Worm (Caenorhabditis elegans) whole organism, L4 larva: Measurements from ENCODE around the gene K08D10.11.

Experiments
- D1046.2 ChIP-seq: fragments of 200-800 bp; sonication (Bioruptor generic); IDR thresholded peaks from 2 replicates; pipeline ENCODE4 v1.3.6; 2022; ENCODE audit warnings: missing genetic modification characterization, missing compliant biosample characterization
- F10B5.3 ChIP-seq: sonication (generic microtip); optimal IDR thresholded peaks from 2 replicates; lab custom pipeline; 2016; ENCODE audit warnings: mild to moderate bottlenecking, missing genetic modification characterization, missing compliant biosample characterization
- Y105C5A.15 ChIP-seq: fragments of 200-800 bp; sonication (Bioruptor generic); IDR thresholded peaks from 2 replicates; pipeline ENCODE4 v1.3.6; 2022; ENCODE audit warnings: missing genetic modification characterization, missing compliant biosample characterization
- aha-1 ChIP-seq: fragments of 150-350 bp; peaks from one replicate; lab custom pipeline; 2014; ENCODE audit warnings: missing biosample characterization, missing genetic modification characterization
- daf-16 ChIP-seq, 3 experiments: sonication (generic microtip); optimal IDR thresholded peaks; 2 replicates each; lab custom pipeline; 2016 to 2017; ENCODE audit warnings: missing genetic modification characterization in 3 of 3, missing genetic modification reagents in 3 of 3, mild to moderate bottlenecking in 2 of 3, missing compliant biosample characterization in 2 of 3, missing biosample characterization in 1 of 3, moderate library complexity in 1 of 3
- dmd-6 ChIP-seq: fragments of 200-800 bp; sonication (Bioruptor generic); IDR thresholded peaks from 2 replicates; pipeline ENCODE4 v1.3.6; 2022; ENCODE audit warnings: missing genetic modification reagents, missing genetic modification characterization, missing compliant biosample characterization
- dpl-1 ChIP-seq: fragments of 150-350 bp; optimal IDR thresholded peaks from 2 replicates; lab custom pipeline; 2014; ENCODE audit warnings: missing biosample characterization, missing genetic modification reagents, missing genetic modification characterization
- duxl-1 ChIP-seq: sonication (generic microtip); optimal IDR thresholded peaks from 2 replicates; lab custom pipeline; 2016; ENCODE audit warnings: mild to moderate bottlenecking, missing genetic modification characterization, moderate library complexity, missing compliant biosample characterization; ENCODE audit not compliant: poor library complexity
- dve-1 ChIP-seq: sonication (generic microtip); optimal IDR thresholded peaks from 2 replicates; lab custom pipeline; 2017; ENCODE audit warnings: antibody characterized with exemption, mild to moderate bottlenecking, missing genetic modification characterization, missing compliant biosample characterization; ENCODE audit not compliant: insufficient read depth
- fkh-10 ChIP-seq: fragments of 150-350 bp; optimal IDR thresholded peaks from 2 replicates; lab custom pipeline; 2014; ENCODE audit warnings: missing biosample characterization, missing genetic modification reagents, missing genetic modification characterization
- hif-1 ChIP-seq, 2 experiments: sonication (generic microtip); optimal IDR thresholded peaks; 2 replicates each; lab custom pipeline; 2016 to 2017; ENCODE audit warnings: missing compliant biosample characterization in 2 of 2, missing genetic modification characterization in 2 of 2, missing genetic modification reagents in 2 of 2, missing genotype in 2 of 2, mild to moderate bottlenecking in 1 of 2
- hlh-11 ChIP-seq: fragments of 200-800 bp; sonication (Bioruptor generic); optimal IDR thresholded peaks from 2 replicates; lab custom pipeline; 2018; ENCODE audit warnings: mild to moderate bottlenecking, missing genetic modification characterization, missing compliant biosample characterization
- hlh-30 ChIP-seq: sonication (generic microtip); optimal IDR thresholded peaks from 2 replicates; lab custom pipeline; 2017; ENCODE audit warnings: antibody characterized with exemption, mild to moderate bottlenecking, missing genetic modification characterization, missing compliant biosample characterization; ENCODE audit not compliant: insufficient read depth
- hmg-1.1 ChIP-seq: fragments of 200-800 bp; sonication (Bioruptor generic); IDR thresholded peaks from 2 replicates; pipeline ENCODE4 v1.3.6; 2022; ENCODE audit warnings: missing genetic modification reagents, missing genetic modification characterization, missing compliant biosample characterization
- jun-1 ChIP-seq: fragments of 150-350 bp; optimal IDR thresholded peaks from 2 replicates; lab custom pipeline; 2014; ENCODE audit warnings: missing biosample characterization, missing genetic modification reagents, missing genetic modification characterization
- lin-13 ChIP-seq: fragments of 150-350 bp; optimal IDR thresholded peaks from 2 replicates; lab custom pipeline; 2014; ENCODE audit warnings: missing biosample characterization, missing genetic modification reagents, missing genetic modification characterization
- lin-15B ChIP-seq: fragments of 150-350 bp; sonication (generic microtip); optimal IDR thresholded peaks from 3 replicates; lab custom pipeline; 2014; ENCODE audit warnings: missing biosample characterization, missing genetic modification characterization
- lin-38 ChIP-seq: fragments of 200-800 bp; sonication (Bioruptor generic); IDR thresholded peaks from 2 replicates; pipeline ENCODE4 v1.3.6; 2022; ENCODE audit warnings: missing genetic modification reagents, missing genetic modification characterization, missing compliant biosample characterization
- lsy-2 ChIP-seq, 2 experiments: fragments of 150-350 bp in 1 of 2; sonication (generic microtip) in 1 of 2; optimal IDR thresholded peaks; 2 replicates each; lab custom pipeline; 2014 to 2017; ENCODE audit warnings: missing biosample characterization in 2 of 2, missing genetic modification characterization in 2 of 2
- madf-5 ChIP-seq, 2 experiments: fragments of 200-800 bp; sonication (Bioruptor generic); IDR thresholded peaks; 2 replicates each; pipeline ENCODE4 v1.3.6; 2022; ENCODE audit warnings: missing compliant biosample characterization in 2 of 2, missing genetic modification characterization in 2 of 2
- madf-9 ChIP-seq: fragments of 200-800 bp; sonication (Bioruptor generic); conservative IDR thresholded peaks from 2 replicates; pipeline ENCODE4 v1.3.6; 2022; ENCODE audit warnings: missing genetic modification reagents, missing genetic modification characterization, missing compliant biosample characterization
- mdl-1 ChIP-seq, 2 experiments: fragments of 150-350 bp in 1 of 2; sonication (generic microtip) in 1 of 2; optimal IDR thresholded peaks; 2 replicates each; lab custom pipeline; 2014 to 2017; ENCODE audit warnings: missing biosample characterization in 2 of 2, missing genetic modification characterization in 2 of 2
- mdt-29 ChIP-seq: fragments of 200-800 bp; sonication (Bioruptor generic); IDR thresholded peaks from 2 replicates; pipeline ENCODE4 v1.3.6; 2022; ENCODE audit warnings: missing genetic modification reagents, missing genetic modification characterization, missing compliant biosample characterization
- mep-1 ChIP-seq: fragments of 150-350 bp; sonication (generic microtip); optimal IDR thresholded peaks from 3 replicates; lab custom pipeline; 2014; ENCODE audit warnings: missing biosample characterization, missing genetic modification characterization
- mes-2 ChIP-seq: sonication (generic microtip); optimal IDR thresholded peaks from 2 replicates; lab custom pipeline; 2016; ENCODE audit warnings: missing genotype, mild to moderate bottlenecking, missing genetic modification characterization, missing compliant biosample characterization; ENCODE audit not compliant: poor library complexity, severe bottlenecking
- mxl-3 ChIP-seq: fragments of 200-800 bp; sonication (Bioruptor generic); optimal IDR thresholded peaks from 2 replicates; lab custom pipeline; 2018; ENCODE audit warnings: mild to moderate bottlenecking, missing genetic modification characterization, missing compliant biosample characterization
- nhr-10 ChIP-seq: fragments of 150-350 bp; optimal IDR thresholded peaks from 2 replicates; lab custom pipeline; 2014; ENCODE audit warnings: missing biosample characterization, missing genetic modification characterization
- nhr-11 ChIP-seq: fragments of 150-350 bp; optimal IDR thresholded peaks from 2 replicates; lab custom pipeline; 2014; ENCODE audit warnings: missing biosample characterization, missing genetic modification characterization
- nhr-28 ChIP-seq: fragments of 150-350 bp; optimal IDR thresholded peaks from 2 replicates; lab custom pipeline; 2014; ENCODE audit warnings: missing biosample characterization, missing genetic modification characterization
- nhr-41 ChIP-seq: fragments of 200-800 bp; sonication (Bioruptor generic); IDR thresholded peaks from 2 replicates; pipeline ENCODE4 v1.3.6; 2022; ENCODE audit warnings: missing genetic modification reagents, missing genetic modification characterization, missing compliant biosample characterization
- nhr-48 ChIP-seq: sonication (generic microtip); optimal IDR thresholded peaks from 2 replicates; lab custom pipeline; 2016; ENCODE audit warnings: mild to moderate bottlenecking, missing genetic modification characterization, missing compliant biosample characterization
- nhr-6 ChIP-seq: fragments of 150-350 bp; optimal IDR thresholded peaks from 2 replicates; lab custom pipeline; 2014; ENCODE audit warnings: missing biosample characterization, missing genetic modification characterization
- nhr-76 ChIP-seq: fragments of 150-350 bp; optimal IDR thresholded peaks from 2 replicates; lab custom pipeline; 2014; ENCODE audit warnings: missing biosample characterization, missing genetic modification characterization
- nhr-77 ChIP-seq: fragments of 150-350 bp; optimal IDR thresholded peaks from 2 replicates; lab custom pipeline; 2014; ENCODE audit warnings: missing biosample characterization, missing genetic modification characterization
- pha-4 ChIP-seq, 2 experiments: fragments of 150-350 bp in 1 of 2; fragments of 200-800 bp in 1 of 2; sonication (Bioruptor generic) in 1 of 2; IDR thresholded peaks in 1 of 2; optimal IDR thresholded peaks in 1 of 2; 2 replicates each; pipeline versions ENCODE4 v1.3.6 to Lab custom; 2014 to 2022; ENCODE audit warnings: missing genetic modification characterization in 2 of 2, missing genetic modification reagents in 2 of 2, missing biosample characterization in 1 of 2, missing compliant biosample characterization in 1 of 2
- php-3 ChIP-seq: fragments of 200-800 bp; sonication (Bioruptor generic); IDR thresholded peaks from 2 replicates; pipeline ENCODE4 v1.3.6; 2022; ENCODE audit warnings: missing genetic modification reagents, missing genetic modification characterization, missing compliant biosample characterization
- pqm-1 ChIP-seq: sonication (generic microtip); optimal IDR thresholded peaks from 2 replicates; lab custom pipeline; 2017; ENCODE audit warnings: missing biosample characterization, missing genetic modification characterization
- rbr-2 ChIP-seq: sonication (generic microtip); optimal IDR thresholded peaks from 2 replicates; lab custom pipeline; 2016; ENCODE audit warnings: missing genotype, missing genetic modification characterization, missing compliant biosample characterization
- snpc-4 ChIP-seq: fragments of 150-350 bp; optimal IDR thresholded peaks from 2 replicates; lab custom pipeline; 2014; ENCODE audit warnings: missing biosample characterization, missing genetic modification characterization
- spr-1 ChIP-seq: sonication (generic microtip); optimal IDR thresholded peaks from 2 replicates; lab custom pipeline; 2016; ENCODE audit warnings: mild to moderate bottlenecking, missing genetic modification characterization, missing compliant biosample characterization
- tag-97 ChIP-seq: fragments of 200-800 bp; sonication (Bioruptor generic); IDR thresholded peaks from 2 replicates; pipeline ENCODE4 v1.3.6; 2022; ENCODE audit warnings: missing genetic modification characterization, missing compliant biosample characterization
- tra-1 ChIP-seq: fragments of 200-800 bp; sonication (Bioruptor generic); IDR thresholded peaks from 2 replicates; pipeline ENCODE4 v1.3.6; 2022; ENCODE audit warnings: missing genetic modification reagents, missing genetic modification characterization, missing compliant biosample characterization
- unc-62 ChIP-seq, 3 experiments: fragments of 150-350 bp in 1 of 3; sonication (generic microtip); optimal IDR thresholded peaks in 2 of 3; peaks in 1 of 3; 1 replicate in 1 of 3; 2 replicates in 2 of 3; lab custom pipeline; 2014 to 2017; ENCODE audit warnings: missing biosample characterization in 3 of 3, missing genetic modification characterization in 3 of 3, missing genetic modification reagents in 3 of 3, missing genotype in 1 of 3

Gene K08D10.11

ce11 chrIV:4216099-4216894, 30.3 kb upstream of the K08D10.11 start (continued):
- TF ChIP-seq madf-9 (GFP tag; lab: Robert Waterston, UW) (no peak), mdl-1 (tag; optimal IDR thresholded peaks at IDR 0.05; lab: Kevin White, UChicago) (peak in 1 of 2 experiments; percentile 66), dve-1 (tag; lab: Kevin White, UChicago) (peak; percentile 47), nhr-41 (GFP tag; lab: Robert Waterston, UW) (no peak), php-3 (GFP tag; lab: Robert Waterston, UW) (no peak), mxl-3 (peak; percentile 22), nhr-77 (tag; lab: Kevin White, UChicago) (no peak), spr-1 (tag; lab: Kevin White, UChicago) (no peak), Y105C5A.15 (GFP tag; lab: Robert Waterston, UW) (no peak), aha-1 (tag; lab: Kevin White, UChicago) (peak; percentile 98), tra-1 (GFP tag; lab: Robert Waterston, UW) (no peak), tag-97 (GFP tag; lab: Robert Waterston, UW) (no peak), mes-2 (tag; lab: Kevin White, UChicago) (peak; percentile 28), snpc-4 (no peak), hmg-1.1 (GFP tag; lab: Robert Waterston, UW) (no peak), nhr-76 (tag; lab: Kevin White, UChicago) (no peak), jun-1 (tag; lab: Kevin White, UChicago) (no peak)

DNA sequence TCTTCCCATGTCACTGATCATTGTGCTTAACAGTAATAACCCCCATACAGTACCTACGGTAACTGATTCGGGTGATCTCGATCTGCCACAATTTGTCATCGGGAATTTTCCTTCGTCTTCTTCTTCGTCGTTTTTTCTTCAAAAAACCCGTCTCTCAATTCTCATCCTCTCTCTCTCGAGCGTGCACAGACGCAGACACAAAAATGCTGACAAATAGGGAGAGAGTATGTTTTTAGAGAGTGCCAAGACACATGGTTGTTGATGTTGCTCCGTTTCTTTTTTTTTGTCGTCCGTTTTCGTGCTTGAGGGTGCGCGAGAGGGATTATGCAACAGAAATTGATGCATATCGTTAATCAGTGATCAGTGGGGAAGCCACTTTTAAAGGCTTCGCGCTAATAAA, 29.4 kb upstream of the K08D10.11 start:
- TF ChIP-seq dpl-1 (GFP tag; lab: Kevin White, UChicago) (peak; percentile 36), mxl-3 (peak; percentile 85), hlh-11 (tag; lab: Kevin White, UChicago) (peak; percentile 80), dmd-6 (peak; percentile 53), unc-62 (GFP tag; optimal IDR thresholded peaks at IDR 0.05 in 1 of 2; lab: Kevin White, UChicago) (peak in 1 of 2 experiments; percentile 96), unc-62 (tag; optimal IDR thresholded peaks at IDR 0.05; lab: Kevin White, UChicago) (no peak), lin-13 (GFP tag; lab: Kevin White, UChicago) (peak; percentile 9), hlh-30 (peak; percentile 91), fkh-10 (peak; percentile 28), hif-1 (tag; optimal IDR thresholded peaks at IDR 0.05; lab: Kevin White, UChicago) (peak in 1 of 2 experiments; percentile 57), dve-1 (tag; lab: Kevin White, UChicago) (peak; percentile 82), lin-15B (tag; lab: Kevin White, UChicago) (no peak), madf-5 (GFP tag; IDR thresholded peaks at IDR 0.05; lab: Robert Waterston, UW) (no peak), nhr-6 (tag; lab: Kevin White, UChicago) (peak; percentile 39), mdl-1 (tag; optimal IDR thresholded peaks at IDR 0.05; lab: Kevin White, UChicago) (peak; percentile 19 to 90), nhr-10 (tag; lab: Kevin White, UChicago) (peak; percentile 60), hmg-1.1 (GFP tag; lab: Robert Waterston, UW) (peak; percentile 50; the same call in 1 of the 2 replicates), lin-38 (GFP tag; lab: Robert Waterston, UW) (0 out of 2 replicates have a peak, but pooled peaks have one; percentile 33), mep-1 (tag; lab: Kevin White, UChicago) (peak; percentile 80), jun-1 (tag; lab: Kevin White, UChicago) (no peak), mes-2 (tag; lab: Kevin White, UChicago) (peak; percentile 35), mdt-29 (no peak), aha-1 (tag; lab: Kevin White, UChicago) (peak; percentile 37), F10B5.3 (tag; lab: Kevin White, UChicago) (no peak), nhr-11 (peak; percentile 28), tag-97 (GFP tag; lab: Robert Waterston, UW) (0 out of 2 replicates have a peak, but pooled peaks have one; percentile 44), nhr-28 (tag; lab: Kevin White, UChicago) (peak; percentile 90), pha-4 (GFP tag; IDR thresholded peaks at IDR 0.05; lab: Robert Waterston, UW) (no peak), pha-4 (tag; optimal IDR thresholded peaks at IDR 0.05; lab: Kevin White, UChicago) (peak; percentile 88), pqm-1 (tag; lab: Kevin White, UChicago) (no peak), rbr-2 (peak; percentile 46), D1046.2 (no peak), nhr-48 (tag; lab: Kevin White, UChicago) (peak; percentile 37), duxl-1 (peak; percentile 18), daf-16 (GFP tag; optimal IDR thresholded peaks at IDR 0.05; lab: Kevin White, UChicago) (no peak), daf-16 (tag; optimal IDR thresholded peaks at IDR 0.05; lab: Kevin White, UChicago) (peak; percentile 88), lsy-2 (tag; optimal IDR thresholded peaks at IDR 0.05; lab: Kevin White, UChicago) (peak; percentile 47 to 78)
